Comparison of ENCODE assay signal across 4 fruit fly cellular contexts in the genomic region with DNA sequence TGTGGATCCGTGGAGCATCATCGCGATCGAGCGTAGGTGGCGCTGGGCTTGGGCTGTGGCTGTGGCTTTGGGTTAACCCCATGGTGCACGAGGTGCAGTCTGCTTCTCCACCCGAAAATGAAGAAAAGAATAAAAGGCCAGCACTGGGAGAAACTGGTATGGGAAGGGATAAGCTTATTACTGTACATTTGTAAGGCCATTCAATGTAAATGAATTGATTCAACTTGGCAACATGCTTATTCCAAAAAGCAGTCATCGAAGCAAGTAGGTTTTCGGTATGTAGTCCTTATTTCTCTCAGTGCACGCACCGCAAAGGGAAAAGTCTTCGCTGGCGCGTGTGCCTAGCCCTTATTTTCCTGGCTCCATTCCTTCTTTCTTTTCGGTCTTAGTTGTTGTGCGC.
TF ChIP-seq lines count a peak whose summit lies in the region.

No protein-coding gene starts in this region.

- no peak for TF ChIP-seq CTCF in whole organism, embryonic (GFP tag; optimal IDR thresholded peaks at IDR 0.05; lab: Kevin White, UChicago)

TF ChIP-seq in whole organism, embryonic, 481 proteins besides CTCF, POLR2A, EP300 and RAD21 (continues in another document):
- TF ChIP-seq ind (GFP tag; optimal IDR thresholded peaks at IDR 0.05; lab: Kevin White, UChicago) (peak; percentile 5), CG32772 (GFP tag; IDR thresholded peaks at IDR 0.05; lab: Robert Waterston, UW) (peak; percentile 45; the same call in 1 of the 2 replicates), gem (tag; optimal IDR thresholded peaks at IDR 0.05; lab: Kevin White, UChicago) (peak; percentile 62), CG4424 (GFP tag; optimal IDR thresholded peaks at IDR 0.05; lab: Kevin White, UChicago) (peak; percentile 54), Lpt (GFP tag; optimal IDR thresholded peaks at IDR 0.05; lab: Kevin White, UChicago) (no peak), CG17359 (tag; optimal IDR thresholded peaks at IDR 0.05; lab: Kevin White, UChicago) (no peak), CG14710 (tag; optimal IDR thresholded peaks at IDR 0.05; lab: Kevin White, UChicago) (peak; percentile 62), CG2889 (GFP tag; IDR thresholded peaks at IDR 0.05; lab: Robert Waterston, UW) (no peak), croc (GFP tag; conservative IDR thresholded peaks at IDR 0.05; lab: Robert Waterston, UW) (peak; percentile 67), CG8089 (GFP tag; optimal IDR thresholded peaks at IDR 0.05; lab: Kevin White, UChicago) (peak; percentile 13), gsb-n (tag; optimal IDR thresholded peaks at IDR 0.05; lab: Kevin White, UChicago) (peak; percentile 41), Hmr (GFP tag; optimal IDR thresholded peaks at IDR 0.05; lab: Kevin White, UChicago) (no peak), CG6689 (GFP tag; IDR thresholded peaks at IDR 0.05; lab: Robert Waterston, UW) (peak; percentile 46; the same call in 1 of the 2 replicates), prd (optimal IDR thresholded peaks at IDR 0.05; lab: Kevin White, UChicago) (no peak), prd (GFP tag; IDR thresholded peaks at IDR 0.05; lab: Robert Waterston, UW) (peak; percentile 72; the same call in 2 of the 3 replicates), HLH3B (GFP tag; IDR thresholded peaks at IDR 0.05; lab: Robert Waterston, UW) (0 out of 2 replicates have a peak, but pooled peaks have one; percentile 11), CG10654 (GFP tag; optimal IDR thresholded peaks at IDR 0.05; lab: Kevin White, UChicago) (peak; percentile 10), btn (GFP tag; optimal IDR thresholded peaks at IDR 0.05; lab: Kevin White, UChicago) (peak; percentile 12), CG33557 (GFP tag; optimal IDR thresholded peaks at IDR 0.05; lab: Kevin White, UChicago) (peak; percentile 63), bsh (GFP tag; optimal IDR thresholded peaks at IDR 0.05; lab: Kevin White, UChicago) (peak; percentile 48 to 72), ci (GFP tag; IDR thresholded peaks at IDR 0.05; lab: Robert Waterston, UW) (no peak)

TF ChIP-seq in whole organism, prepupa, 60 proteins besides CTCF, POLR2A, EP300 and RAD21 (continues in another document):
- TF ChIP-seq esn (GFP tag; optimal IDR thresholded peaks at IDR 0.05; lab: Kevin White, UChicago) (peak; percentile 60), CG8632 (GFP tag; optimal IDR thresholded peaks at IDR 0.05; lab: Kevin White, UChicago) (peak; percentile 30), CG4318 (GFP tag; optimal IDR thresholded peaks at IDR 0.05; lab: Kevin White, UChicago) (no peak), Ets96B (tag; optimal IDR thresholded peaks at IDR 0.05; lab: Kevin White, UChicago) (peak; percentile 56), acj6 (GFP tag; optimal IDR thresholded peaks at IDR 0.05; lab: Kevin White, UChicago) (peak; percentile 35), cyc (GFP tag; optimal IDR thresholded peaks at IDR 0.05; lab: Kevin White, UChicago) (peak; percentile 70), Hr39 (GFP tag; optimal IDR thresholded peaks at IDR 0.05; lab: Kevin White, UChicago) (peak; percentile 72), vri (GFP tag; optimal IDR thresholded peaks at IDR 0.05; lab: Kevin White, UChicago) (peak; percentile 31), Smox (GFP tag; optimal IDR thresholded peaks at IDR 0.05; lab: Kevin White, UChicago) (peak; percentile 60), CG11762 (GFP tag; optimal IDR thresholded peaks at IDR 0.05; lab: Kevin White, UChicago; ENCODE audit: insufficient read depth) (peak; percentile 23), Eip93F (GFP tag; optimal IDR thresholded peaks at IDR 0.05; lab: Kevin White, UChicago) (no peak), Blimp-1 (GFP tag; optimal IDR thresholded peaks at IDR 0.05; lab: Kevin White, UChicago) (no peak), Sox15 (GFP tag; optimal IDR thresholded peaks at IDR 0.05; lab: Kevin White, UChicago) (peak; percentile 4), CG8319 (GFP tag; optimal IDR thresholded peaks at IDR 0.05; lab: Kevin White, UChicago) (peak; percentile 9), CG10631 (GFP tag; optimal IDR thresholded peaks at IDR 0.05; lab: Kevin White, UChicago) (peak; percentile 71), fkh (GFP tag; optimal IDR thresholded peaks at IDR 0.05; lab: Kevin White, UChicago) (no peak), CG6808 (GFP tag; optimal IDR thresholded peaks at IDR 0.05; lab: Kevin White, UChicago) (peak; percentile 56), CG8119 (GFP tag; IDR thresholded peaks at IDR 0.05; lab: Robert Waterston, UW) (peak; percentile 58), ss (GFP tag; optimal IDR thresholded peaks at IDR 0.05; lab: Kevin White, UChicago) (peak; percentile 38 to 41), Sox102F (GFP tag; optimal IDR thresholded peaks at IDR 0.05; lab: Kevin White, UChicago) (peak; percentile 59), Lpt (GFP tag; optimal IDR thresholded peaks at IDR 0.05; lab: Kevin White, UChicago) (no peak), CG16779 (tag; optimal IDR thresholded peaks at IDR 0.05; lab: Kevin White, UChicago) (peak; percentile 22)

TF ChIP-seq in whole organism, pupa, 21 proteins besides CTCF, POLR2A, EP300 and RAD21:
- TF ChIP-seq CG9948 (tag; optimal IDR thresholded peaks at IDR 0.05; lab: Kevin White, UChicago) (peak; percentile 62), gl (tag; optimal IDR thresholded peaks at IDR 0.05; lab: Kevin White, UChicago) (no peak), CG14655 (GFP tag; optimal IDR thresholded peaks at IDR 0.05; lab: Kevin White, UChicago) (peak; percentile 79), CG34367 (tag; optimal IDR thresholded peaks at IDR 0.05; lab: Kevin White, UChicago) (peak; percentile 49), CG17806 (tag; optimal IDR thresholded peaks at IDR 0.05; lab: Kevin White, UChicago) (peak; percentile 61), CG8159 (tag; optimal IDR thresholded peaks at IDR 0.05; lab: Kevin White, UChicago) (peak; percentile 61), CG4496 (GFP tag; IDR thresholded peaks at IDR 0.05; lab: Robert Waterston, UW) (no peak; the same call in 2 of the 3 replicates), CG10348 (GFP tag; IDR thresholded peaks at IDR 0.05; lab: Robert Waterston, UW) (no peak), CG12605 (GFP tag; IDR thresholded peaks at IDR 0.05; lab: Robert Waterston, UW) (0 out of 2 replicates have a peak, but pooled peaks have one; percentile 14), fd96Ca (GFP tag; IDR thresholded peaks at IDR 0.05; lab: Robert Waterston, UW) (peak; percentile 67; the same call in 2 of the 3 replicates), CG32121 (GFP tag; IDR thresholded peaks at IDR 0.05; lab: Robert Waterston, UW) (no peak), CG13204 (GFP tag; optimal IDR thresholded peaks at IDR 0.05; lab: Kevin White, UChicago) (no peak), Snoo (tag; optimal IDR thresholded peaks at IDR 0.05; lab: Kevin White, UChicago) (peak; percentile 44), Pif1A (GFP tag; optimal IDR thresholded peaks at IDR 0.05; lab: Kevin White, UChicago) (peak; percentile 60), D1 (tag; optimal IDR thresholded peaks at IDR 0.05; lab: Kevin White, UChicago) (no peak), CG8301 (tag; optimal IDR thresholded peaks at IDR 0.05; lab: Kevin White, UChicago) (peak; percentile 60), Ets98B (GFP tag; IDR thresholded peaks at IDR 0.05; lab: Robert Waterston, UW) (0 out of 2 replicates have a peak, but pooled peaks have one; percentile 23), CG15710 (tag; optimal IDR thresholded peaks at IDR 0.05; lab: Kevin White, UChicago) (peak; percentile 54), EcR (GFP tag; optimal IDR thresholded peaks at IDR 0.05; lab: Kevin White, UChicago) (no peak), rn (GFP tag; IDR thresholded peaks at IDR 0.05; lab: Robert Waterston, UW) (0 out of 2 replicates have a peak, but pooled peaks have one; percentile 27), Pif1B (GFP tag; optimal IDR thresholded peaks at IDR 0.05; lab: Kevin White, UChicago) (no peak)
TF ChIP-seq in whole organism, pupa: peak in this region for 13.

TF ChIP-seq in whole organism, wandering third instar larva, 38 proteins besides CTCF, POLR2A, EP300 and RAD21 (continues in another document):
- TF ChIP-seq tai (GFP tag; optimal IDR thresholded peaks at IDR 0.05; lab: Kevin White, UChicago) (no peak), dl (GFP tag; optimal IDR thresholded peaks at IDR 0.05; lab: Kevin White, UChicago; ENCODE audit: insufficient read depth in 1 of 2, partially characterized antibody in 2 of 2) (no peak), HLH106 (tag; optimal IDR thresholded peaks at IDR 0.05; lab: Kevin White, UChicago) (peak; percentile 50), Mio (GFP tag; optimal IDR thresholded peaks at IDR 0.05; lab: Kevin White, UChicago) (no peak), h (GFP tag; optimal IDR thresholded peaks at IDR 0.05; lab: Kevin White, UChicago) (peak; percentile 71), ey (GFP tag; optimal IDR thresholded peaks at IDR 0.05; lab: Kevin White, UChicago) (peak; percentile 64), lola (GFP tag; optimal IDR thresholded peaks at IDR 0.05; lab: Kevin White, UChicago) (no peak), CG32264 (GFP tag; optimal IDR thresholded peaks at IDR 0.05; lab: Kevin White, UChicago) (no peak), dsf (GFP tag; optimal IDR thresholded peaks at IDR 0.05; lab: Kevin White, UChicago; ENCODE audit: borderline replicate concordance) (no peak), Hr78 (GFP tag; optimal IDR thresholded peaks at IDR 0.05; lab: Kevin White, UChicago) (no peak), br (GFP tag; optimal IDR thresholded peaks at IDR 0.05; lab: Kevin White, UChicago) (peak; percentile 43), fru (GFP tag; optimal IDR thresholded peaks at IDR 0.05; lab: Kevin White, UChicago) (peak; percentile 54), rgr (GFP tag; optimal IDR thresholded peaks at IDR 0.05; lab: Kevin White, UChicago) (peak; percentile 47), Hr83 (GFP tag; optimal IDR thresholded peaks at IDR 0.05; lab: Kevin White, UChicago; ENCODE audit: poor library complexity, severe bottlenecking) (no peak), OdsH (GFP tag; optimal IDR thresholded peaks at IDR 0.05; lab: Kevin White, UChicago) (peak; percentile 47), GATAd (GFP tag; optimal IDR thresholded peaks at IDR 0.05; lab: Kevin White, UChicago) (no peak), CrebA (GFP tag; optimal IDR thresholded peaks at IDR 0.05; lab: Kevin White, UChicago; ENCODE audit: borderline replicate concordance) (no peak), usp (GFP tag; optimal IDR thresholded peaks at IDR 0.05; lab: Kevin White, UChicago) (no peak), pan (optimal IDR thresholded peaks at IDR 0.05; lab: Kevin White, UChicago) (no peak), sage (GFP tag; optimal IDR thresholded peaks at IDR 0.05; lab: Kevin White, UChicago) (no peak), Dfd (GFP tag; optimal IDR thresholded peaks at IDR 0.05; lab: Kevin White, UChicago) (no peak), sv (GFP tag; optimal IDR thresholded peaks at IDR 0.05; lab: Kevin White, UChicago) (no peak), Hnf4 (GFP tag; optimal IDR thresholded peaks at IDR 0.05; lab: Kevin White, UChicago) (peak; percentile 45), Sp1 (GFP tag; optimal IDR thresholded peaks at IDR 0.05; lab: Kevin White, UChicago) (peak; percentile 50), CG9705 (GFP tag; optimal IDR thresholded peaks at IDR 0.05; lab: Kevin White, UChicago) (no peak), jim (GFP tag; optimal IDR thresholded peaks at IDR 0.05; lab: Kevin White, UChicago) (no peak), N (GFP tag; optimal IDR thresholded peaks at IDR 0.05; lab: Kevin White, UChicago) (no peak), Vsx2 (GFP tag; optimal IDR thresholded peaks at IDR 0.05; lab: Kevin White, UChicago; ENCODE audit: partially characterized antibody) (no peak)

Comparison
In these comparisons a context has a peak if more than half of its experiments do, and no peak if none do; other contexts are left out.
1. Of the 7 proteins assayed by ChIP-seq in both whole organism, embryonic and whole organism, prepupa: peak only in whole organism, embryonic: Blimp-1; only in whole organism, prepupa: CG16779, Hr39 and Sox102F; in both: none; in neither: 3.